Fruit fly (Drosophila melanogaster) Kc167 (cell line): ENCODE data around the gene CG32683.

Source experiments
- Myc ChIP-seq: fragments of >200 bp; optimal IDR thresholded peaks from 2 replicates; lab custom pipeline; 2017; ENCODE audit warnings: missing external identifiers
- Sin3A ChIP-seq: fragments of >200 bp; optimal IDR thresholded peaks from 2 replicates; lab custom pipeline; 2018; ENCODE audit warnings: missing external identifiers
- h ChIP-seq: fragments of >200 bp; optimal IDR thresholded peaks from 3 replicates; lab custom pipeline; 2018; ENCODE audit warnings: missing external identifiers
- ttk ChIP-seq: sonication (Bioruptor generic); optimal IDR thresholded peaks from 2 replicates; lab custom pipeline; 2017; ENCODE audit warnings: missing external identifiers

dm6 chrX:10474213-10474540 lies 19.5 kb upstream of the CG32683 start:
- TF ChIP-seq h (lab: Kevin White, UChicago), result no peak
- no peak for TF ChIP-seq Myc
- no peak for TF ChIP-seq Sin3A (lab: Kevin White, UChicago)
- TF ChIP-seq ttk (lab: Kevin White, UChicago), result no peak
